Fruit fly (Drosophila melanogaster): ENCODE measurements around the gene Sgs7.

dm6 chr3L:11552996-11553671, 43.5 kb downstream of the Sgs7 start:
- TF ChIP-seq CG12605 (GFP tag; IDR thresholded peaks at IDR 0.05) (peak; percentile 95), CG14655 (GFP tag; optimal IDR thresholded peaks at IDR 0.05) (peak; percentile 65), CG32121 (GFP tag; IDR thresholded peaks at IDR 0.05) (peak; percentile 79), gl (tag; optimal IDR thresholded peaks at IDR 0.05) (peak; percentile 86), CG4496 (GFP tag; IDR thresholded peaks at IDR 0.05) (peak; percentile 69; the same call in 2 of the 3 replicates), D1 (tag; optimal IDR thresholded peaks at IDR 0.05) (no peak), CG13204 (GFP tag; optimal IDR thresholded peaks at IDR 0.05) (peak; percentile 94), Pif1A (GFP tag; optimal IDR thresholded peaks at IDR 0.05) (peak; percentile 21), CG34367 (tag; optimal IDR thresholded peaks at IDR 0.05) (peak; percentile 65), CG9948 (tag; optimal IDR thresholded peaks at IDR 0.05) (peak; percentile 22), rn (GFP tag; IDR thresholded peaks at IDR 0.05) (no peak)

Measured in whole organism, pupa.